Worm (Caenorhabditis elegans) whole organism, midembryonic: Measurements from ENCODE around the gene C26G2.2.

Experiments used
- flt-1 ChIP-seq: fragments of 200-800 bp; sonication (Bioruptor generic); IDR thresholded peaks from 2 replicates; pipeline ENCODE4 v1.3.6; 2022; ENCODE audit warnings: missing genetic modification characterization, missing compliant biosample characterization
- tab-1 ChIP-seq: fragments of 200-800 bp; sonication (Bioruptor generic); IDR thresholded peaks from 2 replicates; pipeline ENCODE4 v1.3.6; 2022; ENCODE audit warnings: missing genetic modification characterization, missing compliant biosample characterization
- ztf-29 ChIP-seq: fragments of 200-800 bp; sonication (Bioruptor generic); IDR thresholded peaks from 2 replicates; pipeline ENCODE4 v1.3.6; 2022; ENCODE audit warnings: missing genetic modification reagents, missing genetic modification characterization, missing compliant biosample characterization

DNA sequence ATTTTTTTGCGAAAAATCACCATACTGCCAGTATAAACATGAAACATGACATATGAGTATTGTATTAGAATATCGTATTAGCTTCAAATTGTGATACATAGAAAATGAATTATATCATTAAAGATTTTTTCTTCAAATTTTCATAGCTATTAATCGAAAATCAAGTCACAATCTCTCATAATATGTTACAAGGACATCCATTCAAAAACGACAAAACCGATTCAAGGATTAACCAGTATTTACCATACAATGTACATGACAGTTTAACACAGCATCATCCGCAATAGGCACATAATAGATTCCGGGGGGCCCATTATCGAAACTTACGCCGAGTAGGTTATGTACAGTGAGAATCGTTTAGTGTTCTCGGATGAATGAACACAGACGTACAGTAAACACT lies 7.2 kb downstream of the C26G2.2 start:
- TF ChIP-seq tab-1 (GFP tag; lab: Robert Waterston, UW) (no peak), flt-1 (GFP tag; lab: Robert Waterston, UW) (no peak), ztf-29 (GFP tag; lab: Robert Waterston, UW) (no peak)
